Worm (Caenorhabditis elegans) whole organism, young adult: ENCODE data around the gene C06E7.2.

ENCODE experiments used
- B0035.1 ChIP-seq: sonication (generic microtip); optimal IDR thresholded peaks from 2 replicates; lab custom pipeline; 2016; ENCODE audit warnings: missing genetic modification characterization, mild to moderate bottlenecking, missing compliant biosample characterization, missing genotype, missing genetic modification reagents
- F52B5.7 ChIP-seq: sonication (generic microtip); optimal IDR thresholded peaks from 2 replicates; lab custom pipeline; 2016; ENCODE audit warnings: mild to moderate bottlenecking, missing genetic modification characterization, missing compliant biosample characterization
- K12H6.12 ChIP-seq: fragments of 200-800 bp; sonication (Bioruptor generic); optimal IDR thresholded peaks from 2 replicates; lab custom pipeline; 2018; ENCODE audit warnings: mild to moderate bottlenecking, missing genetic modification characterization, missing compliant biosample characterization
- lin-26 ChIP-seq: fragments of 200-800 bp; sonication (Bioruptor generic); IDR thresholded peaks from 2 replicates; pipeline ENCODE4 v1.3.6; 2022; ENCODE audit warnings: missing genetic modification reagents, missing genetic modification characterization, missing compliant biosample characterization
- lsl-1 ChIP-seq: fragments of 200-800 bp; sonication (Bioruptor generic); optimal IDR thresholded peaks from 2 replicates; lab custom pipeline; 2018; ENCODE audit warnings: mild to moderate bottlenecking, missing genetic modification characterization, moderate library complexity, missing compliant biosample characterization
- nfya-1 ChIP-seq: sonication (generic microtip); optimal IDR thresholded peaks from 2 replicates; lab custom pipeline; 2017; ENCODE audit warnings: antibody characterized with exemption, missing compliant biosample characterization, missing genetic modification characterization, borderline replicate concordance; ENCODE audit not compliant: insufficient read depth
- pha-4 ChIP-seq: fragments of 150-350 bp; sonication (generic microtip); optimal IDR thresholded peaks from 2 replicates; lab custom pipeline; 2014; ENCODE audit warnings: missing biosample characterization, missing genetic modification reagents, missing genetic modification characterization
- snpc-4 ChIP-seq, 5 experiments: fragments of 150-350 bp in 1 of 5; sonication (generic microtip) in 4 of 5; optimal IDR thresholded peaks; 2 replicates each; lab custom pipeline; 2014 to 2018; ENCODE audit warnings: missing genetic modification characterization in 5 of 5, missing biosample characterization in 3 of 5, antibody characterized with exemption in 2 of 5, mild to moderate bottlenecking in 2 of 5, missing compliant biosample characterization in 2 of 5, missing genotype in 2 of 5, moderate library complexity in 2 of 5, missing genetic modification reagents in 1 of 5
- ztf-22 ChIP-seq: fragments of 200-800 bp; sonication (Bioruptor generic); optimal IDR thresholded peaks from 2 replicates; lab custom pipeline; 2018; ENCODE audit warnings: mild to moderate bottlenecking, missing genetic modification characterization, moderate library complexity, missing compliant biosample characterization

DNA sequence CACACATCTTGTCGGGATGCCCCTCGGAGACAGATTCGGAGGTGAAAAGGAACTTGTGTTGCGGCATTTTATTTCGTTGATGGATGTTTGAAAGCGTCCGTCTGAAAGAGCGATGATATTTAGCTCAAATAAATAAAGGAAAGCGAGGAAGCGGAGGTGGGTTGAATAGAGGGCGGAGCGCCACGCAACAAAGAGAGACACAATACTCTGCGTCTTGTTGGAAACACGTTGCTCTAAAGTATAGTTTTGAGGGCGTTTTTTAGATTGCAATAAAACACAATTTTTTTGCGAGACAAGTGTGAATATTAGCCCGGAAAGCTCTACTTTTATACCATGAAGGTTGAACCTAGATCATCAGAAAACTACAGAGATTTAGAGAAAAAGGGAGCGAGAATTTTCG, 7.0 kb downstream of the C06E7.2 start, which contains the start of gene sams-4:
- TF ChIP-seq lsl-1 (GFP tag; lab: Kevin White, UChicago): no peak
- TF ChIP-seq nfya-1 (tag; lab: Kevin White, UChicago): no peak
- no peak for TF ChIP-seq lin-26
- TF ChIP-seq snpc-4 (GFP tag; optimal IDR thresholded peaks at IDR 0.05; lab: Kevin White, UChicago): no peak
- no peak for TF ChIP-seq snpc-4 (tag; optimal IDR thresholded peaks at IDR 0.05; lab: Kevin White, UChicago)
- TF ChIP-seq K12H6.12 (tag; lab: Kevin White, UChicago): no peak
- TF ChIP-seq B0035.1 (tag; lab: Kevin White, UChicago): no peak
- TF ChIP-seq F52B5.7 (tag; lab: Kevin White, UChicago): no peak
- no peak for TF ChIP-seq ztf-22
- TF ChIP-seq pha-4 (tag; lab: Kevin White, UChicago): no peak
